Worm (Caenorhabditis elegans) whole organism, L4 larva: Measurements from ENCODE around the gene Y49E10.16.

Source experiments
- F49E8.2 ChIP-seq: sonication (generic microtip); optimal IDR thresholded peaks from 2 replicates; lab custom pipeline; 2016; ENCODE audit warnings: missing compliant biosample characterization, mild to moderate bottlenecking, missing genetic modification characterization, borderline replicate concordance
- ceh-28 ChIP-seq: fragments of 150-350 bp; optimal IDR thresholded peaks from 2 replicates; lab custom pipeline; 2014; ENCODE audit warnings: missing biosample characterization, missing genetic modification reagents, missing genetic modification characterization
- ceh-82 ChIP-seq: sonication (generic microtip); optimal IDR thresholded peaks from 2 replicates; lab custom pipeline; 2017; ENCODE audit warnings: missing biosample characterization, missing genetic modification characterization
- egl-27 ChIP-seq: sonication (generic microtip); optimal IDR thresholded peaks from 3 replicates; lab custom pipeline; 2017; ENCODE audit warnings: missing biosample characterization, missing genetic modification reagents, missing genetic modification characterization
- lin-13 ChIP-seq: fragments of 150-350 bp; optimal IDR thresholded peaks from 2 replicates; lab custom pipeline; 2014; ENCODE audit warnings: missing biosample characterization, missing genetic modification reagents, missing genetic modification characterization
- nhr-77 ChIP-seq: fragments of 150-350 bp; optimal IDR thresholded peaks from 2 replicates; lab custom pipeline; 2014; ENCODE audit warnings: missing biosample characterization, missing genetic modification characterization
- tag-97 ChIP-seq: fragments of 200-800 bp; sonication (Bioruptor generic); IDR thresholded peaks from 2 replicates; pipeline ENCODE4 v1.3.6; 2022; ENCODE audit warnings: missing genetic modification characterization, missing compliant biosample characterization

DNA sequence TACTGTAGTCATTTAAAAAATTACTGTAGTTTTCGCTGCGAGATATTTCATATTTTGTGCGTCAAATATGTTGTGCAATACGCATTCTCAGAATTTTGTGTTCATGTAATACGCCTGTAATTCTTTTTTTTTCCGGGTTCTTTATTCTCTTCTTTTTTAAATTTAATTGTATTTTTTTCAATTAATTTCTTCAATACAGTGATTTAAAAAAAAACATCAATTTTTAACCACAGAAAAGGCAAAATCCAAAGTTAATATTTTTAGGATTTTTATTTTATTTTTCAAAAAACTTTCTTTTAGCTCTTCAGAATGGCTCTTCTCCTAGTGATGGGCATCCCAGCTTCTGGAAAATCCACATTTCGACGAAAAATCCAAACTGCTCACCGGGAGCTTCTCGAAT, 36.0 kb downstream of the Y49E10.16 start, which contains the start of gene pstk-1:
- TF ChIP-seq nhr-77 (tag; lab: Kevin White, UChicago) (no peak), lin-13 (no peak), tag-97 (no peak), ceh-28 (no peak), ceh-82 (tag; lab: Kevin White, UChicago) (no peak), F49E8.2 (tag; lab: Kevin White, UChicago) (no peak), egl-27 (no peak)
